Worm (Caenorhabditis elegans) whole organism, L2 larva: Measurements from ENCODE around the gene rimb-1.

Experiments
- alr-1 ChIP-seq: fragments of 150-350 bp; optimal IDR thresholded peaks from 2 replicates; lab custom pipeline; 2014; ENCODE audit warnings: missing biosample characterization, missing genetic modification characterization
- elt-1 ChIP-seq: fragments of 150-350 bp; optimal IDR thresholded peaks from 2 replicates; lab custom pipeline; 2014; ENCODE audit warnings: missing biosample characterization, missing genetic modification characterization
- elt-3 ChIP-seq: sonication (generic microtip); optimal IDR thresholded peaks from 2 replicates; lab custom pipeline; 2017; ENCODE audit warnings: missing biosample characterization, missing genetic modification characterization
- gmeb-1 ChIP-seq: fragments of 150-350 bp; optimal IDR thresholded peaks from 2 replicates; lab custom pipeline; 2014; ENCODE audit warnings: missing biosample characterization, missing genetic modification characterization
- nhr-10 ChIP-seq: sonication (generic microtip); optimal IDR thresholded peaks from 2 replicates; lab custom pipeline; 2017; ENCODE audit warnings: missing biosample characterization, missing genetic modification characterization
- unc-62 ChIP-seq: fragments of 150-350 bp; optimal IDR thresholded peaks from 2 replicates; lab custom pipeline; 2014; ENCODE audit warnings: missing biosample characterization, missing genetic modification reagents, missing genetic modification characterization

- TF ChIP-seq unc-62 (GFP tag; lab: Kevin White, UChicago) (no peak), alr-1 (tag; lab: Kevin White, UChicago) (no peak), nhr-10 (tag; lab: Kevin White, UChicago) (no peak), elt-3 (no peak), elt-1 (tag; lab: Kevin White, UChicago) (no peak), gmeb-1 (tag; lab: Kevin White, UChicago) (no peak)
Observed at ce11 chrIII:1805415-1806008, 17.4 kb downstream of the rimb-1 start.
